Fruit fly (Drosophila melanogaster) whole organism, embryonic: Measurements from ENCODE around the gene Pino.

Experiments used
- Ada2b ChIP-seq: fragments of 200-800 bp; sonication (Bioruptor generic); IDR thresholded peaks from 2 replicates; pipeline ENCODE4 v1.3.6; 2022; ENCODE audit warnings: missing biosample characterization, missing genetic modification characterization
- Antp ChIP-seq: fragments of 200-800 bp; sonication (Bioruptor generic); optimal IDR thresholded peaks from 3 replicates; lab custom pipeline; 2016; ENCODE audit warnings: missing biosample characterization, missing genetic modification characterization
- BtbVII ChIP-seq: fragments of 200-800 bp; sonication (Bioruptor generic); optimal IDR thresholded peaks from 3 replicates; lab custom pipeline; 2017; ENCODE audit warnings: missing biosample characterization, mild to moderate bottlenecking, missing genetic modification characterization
- CG10959 ChIP-seq: fragments of 200-800 bp; sonication (Bioruptor generic); IDR thresholded peaks from 2 replicates; pipeline ENCODE4 v1.3.6; 2022; ENCODE audit warnings: missing biosample characterization, missing genetic modification characterization
- CG11695 ChIP-seq: fragments of 200-800 bp; sonication (Bioruptor generic); IDR thresholded peaks from 3 replicates; pipeline ENCODE4 v1.3.6; 2022; ENCODE audit warnings: missing biosample characterization, missing genetic modification characterization
- CG12769 ChIP-seq: fragments of 200-800 bp; sonication (Bioruptor generic); optimal IDR thresholded peaks from 2 replicates; lab custom pipeline; 2019; ENCODE audit warnings: missing biosample characterization, mild to moderate bottlenecking, missing genetic modification characterization, moderate library complexity
- CG13296 ChIP-seq: fragments of 200-800 bp; sonication (Bioruptor generic); optimal IDR thresholded peaks from 3 replicates; lab custom pipeline; 2018; ENCODE audit warnings: missing biosample characterization, mild to moderate bottlenecking, missing genetic modification characterization
- CG13624 ChIP-seq: fragments of 200-800 bp; sonication (Bioruptor generic); optimal IDR thresholded peaks from 2 replicates; lab custom pipeline; 2016; ENCODE audit warnings: missing biosample characterization, missing genetic modification characterization
- CG14441 ChIP-seq: fragments of 200-800 bp; sonication (Bioruptor generic); IDR thresholded peaks from 2 replicates; pipeline ENCODE4 v1.3.6; 2022; ENCODE audit warnings: missing biosample characterization, missing genetic modification characterization
- CG17186 ChIP-seq: fragments of 200-800 bp; sonication (Bioruptor generic); optimal IDR thresholded peaks from 3 replicates; lab custom pipeline; 2017; ENCODE audit warnings: missing biosample characterization, missing genetic modification reagents, missing genetic modification characterization
- CG17328 ChIP-seq: fragments of 200-800 bp; sonication (Bioruptor generic); IDR thresholded peaks from 2 replicates; pipeline ENCODE4 v1.3.6; 2022; ENCODE audit warnings: missing biosample characterization, missing genetic modification characterization
- CG17612 ChIP-seq: fragments of 200-800 bp; sonication (Bioruptor generic); IDR thresholded peaks from 2 replicates; pipeline ENCODE4 v1.3.6; 2022; ENCODE audit warnings: missing biosample characterization, missing genetic modification characterization
- CG1792 ChIP-seq: fragments of 200-800 bp; sonication (Bioruptor generic); optimal IDR thresholded peaks from 2 replicates; lab custom pipeline; 2016; ENCODE audit warnings: missing biosample characterization, missing genetic modification characterization
- CG2712 ChIP-seq: fragments of 200-800 bp; optimal IDR thresholded peaks from 3 replicates; lab custom pipeline; 2019; ENCODE audit warnings: missing biosample characterization, mild to moderate bottlenecking, missing genetic modification characterization, moderate library complexity
- CG3065 ChIP-seq: fragments of 200-800 bp; sonication (Bioruptor generic); optimal IDR thresholded peaks from 2 replicates; lab custom pipeline; 2016; ENCODE audit warnings: missing biosample characterization, missing genetic modification characterization
- CG31224 ChIP-seq: fragments of 200-800 bp; sonication (Bioruptor generic); IDR thresholded peaks from 2 replicates; pipeline ENCODE4 v1.3.6; 2022; ENCODE audit warnings: missing biosample characterization, missing genetic modification characterization
- CG31365 ChIP-seq: fragments of 200-800 bp; sonication (Bioruptor generic); optimal IDR thresholded peaks from 2 replicates; lab custom pipeline; 2018; ENCODE audit warnings: missing biosample characterization, mild to moderate bottlenecking, missing genetic modification characterization
- CG3726 ChIP-seq: fragments of 200-800 bp; sonication (Bioruptor generic); IDR thresholded peaks from 3 replicates; pipeline ENCODE4, ENCODE4 v1.3.6; 2022; ENCODE audit warnings: missing biosample characterization, missing genetic modification characterization
- CG4617 ChIP-seq: fragments of 200-800 bp; sonication (Bioruptor generic); optimal IDR thresholded peaks from 3 replicates; lab custom pipeline; 2016; ENCODE audit warnings: missing biosample characterization, missing genetic modification characterization, borderline replicate concordance
- CG4730 ChIP-seq: fragments of 200-800 bp; sonication (Bioruptor generic); IDR thresholded peaks from 2 replicates; pipeline ENCODE4 v1.3.6; 2022; ENCODE audit warnings: missing biosample characterization, missing genetic modification characterization
- CG7357 ChIP-seq: fragments of 200-800 bp; sonication (Bioruptor generic); IDR thresholded peaks from 3 replicates; pipeline ENCODE4 v1.3.6; 2022; ENCODE audit warnings: missing biosample characterization, missing genetic modification characterization
- CG8290 ChIP-seq, 3 experiments: fragments of 200-800 bp; sonication (Bioruptor generic); optimal IDR thresholded peaks; 2 replicates each; lab custom pipeline; 2016 to 2019; ENCODE audit warnings: missing biosample characterization in 3 of 3, missing genetic modification characterization in 3 of 3, mild to moderate bottlenecking in 2 of 3, moderate library complexity in 1 of 3
- CG8388 ChIP-seq: fragments of 200-800 bp; sonication (Bioruptor generic); optimal IDR thresholded peaks from 2 replicates; lab custom pipeline; 2019; ENCODE audit warnings: missing biosample characterization, mild to moderate bottlenecking, missing genetic modification characterization, moderate library complexity
- CG9797 ChIP-seq: fragments of 200-800 bp; sonication (Bioruptor generic); optimal IDR thresholded peaks from 3 replicates; lab custom pipeline; 2018; ENCODE audit warnings: missing biosample characterization, mild to moderate bottlenecking, missing genetic modification characterization
- Chrac-16 ChIP-seq: fragments of 200-800 bp; sonication (Bioruptor generic); optimal IDR thresholded peaks from 3 replicates; lab custom pipeline; 2016; ENCODE audit warnings: missing biosample characterization, missing genetic modification characterization
- Fer3 ChIP-seq: fragments of 200-800 bp; sonication (Bioruptor generic); optimal IDR thresholded peaks from 2 replicates; lab custom pipeline; 2018; ENCODE audit warnings: missing biosample characterization, mild to moderate bottlenecking, missing genetic modification characterization, moderate library complexity
- Hr3 ChIP-seq: fragments of 200-800 bp; sonication (Bioruptor generic); optimal IDR thresholded peaks from 3 replicates; lab custom pipeline; 2016; ENCODE audit warnings: missing biosample characterization, missing genetic modification characterization
- Med ChIP-seq: fragments of 200-800 bp; sonication (Bioruptor generic); peaks from one replicate; lab custom pipeline; 2016; ENCODE audit warnings: missing biosample characterization, missing genetic modification characterization, mild to moderate bottlenecking, inconsistent platforms, moderate library complexity
- Nf-YC ChIP-seq: fragments of 200-800 bp; optimal IDR thresholded peaks from 3 replicates; lab custom pipeline; 2019; ENCODE audit warnings: missing biosample characterization, mild to moderate bottlenecking, missing genetic modification characterization, moderate library complexity
- Side ChIP-seq: fragments of 200-800 bp; sonication (Bioruptor generic); optimal IDR thresholded peaks from 2 replicates; lab custom pipeline; 2016; ENCODE audit warnings: missing biosample characterization, missing genetic modification characterization
- cas ChIP-seq: fragments of 200-800 bp; sonication (Bioruptor generic); IDR thresholded peaks from 2 replicates; pipeline ENCODE4 v1.3.6; 2022; ENCODE audit warnings: missing biosample characterization, missing genetic modification characterization
- caup ChIP-seq: fragments of 200-800 bp; sonication (Bioruptor generic); optimal IDR thresholded peaks from 3 replicates; lab custom pipeline; 2017; ENCODE audit warnings: missing biosample characterization, mild to moderate bottlenecking, missing genetic modification characterization, moderate library complexity; ENCODE audit not compliant: severe bottlenecking
- chm ChIP-seq: fragments of 200-800 bp; sonication (Bioruptor generic); IDR thresholded peaks from 2 replicates; pipeline ENCODE4 v1.3.6; 2022; ENCODE audit warnings: missing biosample characterization, missing genetic modification characterization
- en ChIP-seq: fragments of 200-800 bp; sonication (Bioruptor generic); optimal IDR thresholded peaks from 2 replicates; lab custom pipeline; 2016; ENCODE audit warnings: missing biosample characterization, missing genetic modification characterization
- ewg ChIP-seq: fragments of 200-800 bp; sonication (Bioruptor generic); optimal IDR thresholded peaks from 3 replicates; lab custom pipeline; 2017; ENCODE audit warnings: mild to moderate bottlenecking, missing biosample characterization, missing genetic modification reagents, missing genetic modification characterization
- gsb ChIP-seq: fragments of 200-800 bp; sonication (Bioruptor generic); IDR thresholded peaks from 2 replicates; pipeline ENCODE4 v1.3.6; 2022; ENCODE audit warnings: missing biosample characterization, missing genetic modification characterization
- ham ChIP-seq: fragments of 200-800 bp; sonication (Bioruptor generic); IDR thresholded peaks from 2 replicates; pipeline ENCODE4 v1.3.6; 2022; ENCODE audit warnings: missing biosample characterization, missing genetic modification characterization
- hbn ChIP-seq: fragments of 200-800 bp; sonication (Bioruptor generic); IDR thresholded peaks from 2 replicates; pipeline ENCODE4 v1.3.6; 2022; ENCODE audit warnings: missing biosample characterization, missing genetic modification characterization; ENCODE audit not compliant: partially characterized antibody
- inv ChIP-seq: fragments of 200-800 bp; sonication (Bioruptor generic); IDR thresholded peaks from 2 replicates; pipeline ENCODE4 v1.3.6; 2022; ENCODE audit warnings: missing biosample characterization, missing genetic modification characterization; ENCODE audit not compliant: partially characterized antibody
- ken ChIP-seq: fragments of 200-800 bp; sonication (Bioruptor generic); IDR thresholded peaks from 3 replicates; pipeline ENCODE4 v1.3.6; 2022; ENCODE audit warnings: missing biosample characterization, missing genetic modification characterization
- klu ChIP-seq: fragments of 200-800 bp; sonication (Bioruptor generic); IDR thresholded peaks from 2 replicates; pipeline ENCODE4 v1.3.6; 2022; ENCODE audit warnings: missing biosample characterization, missing genetic modification characterization
- luna ChIP-seq: fragments of 200-800 bp; sonication (Bioruptor generic); optimal IDR thresholded peaks from 2 replicates; lab custom pipeline; 2016; ENCODE audit warnings: missing biosample characterization, missing genetic modification characterization
- pros ChIP-seq: fragments of 200-800 bp; sonication (Bioruptor generic); optimal IDR thresholded peaks from 3 replicates; lab custom pipeline; 2019; ENCODE audit warnings: missing biosample characterization, mild to moderate bottlenecking, missing genetic modification characterization, moderate library complexity
- pum ChIP-seq: fragments of 200-800 bp; sonication (Bioruptor generic); optimal IDR thresholded peaks from 2 replicates; lab custom pipeline; 2016; ENCODE audit warnings: missing biosample characterization, missing genetic modification characterization
- pzg ChIP-seq: fragments of 200-800 bp; sonication (Bioruptor generic); optimal IDR thresholded peaks from 3 replicates; lab custom pipeline; 2018; ENCODE audit warnings: missing biosample characterization, mild to moderate bottlenecking, missing genetic modification characterization, moderate library complexity
- repo ChIP-seq: fragments of 200-800 bp; sonication (Bioruptor generic); optimal IDR thresholded peaks from 2 replicates; lab custom pipeline; 2016; ENCODE audit warnings: missing biosample characterization, missing genetic modification characterization
- sima ChIP-seq: fragments of 200-800 bp; sonication (Bioruptor generic); optimal IDR thresholded peaks from 2 replicates; lab custom pipeline; 2016; ENCODE audit warnings: missing biosample characterization, missing genetic modification characterization
- slou ChIP-seq: fragments of 200-800 bp; sonication (Bioruptor generic); optimal IDR thresholded peaks from 3 replicates; lab custom pipeline; 2016; ENCODE audit warnings: missing biosample characterization, missing genetic modification characterization
- ssp ChIP-seq: fragments of 200-800 bp; sonication (Bioruptor generic); IDR thresholded peaks from 2 replicates; pipeline ENCODE4 v1.3.6; 2022; ENCODE audit warnings: missing biosample characterization, missing genetic modification characterization
- tx ChIP-seq: fragments of 200-800 bp; sonication (Bioruptor generic); optimal IDR thresholded peaks from 2 replicates; lab custom pipeline; 2016; ENCODE audit warnings: missing biosample characterization, missing genetic modification characterization
- zfh1 ChIP-seq: fragments of 200-800 bp; sonication (Bioruptor generic); IDR thresholded peaks from 3 replicates; pipeline ENCODE4 v1.3.6; 2022; ENCODE audit warnings: missing biosample characterization, missing genetic modification characterization

The Pino gene

DNA sequence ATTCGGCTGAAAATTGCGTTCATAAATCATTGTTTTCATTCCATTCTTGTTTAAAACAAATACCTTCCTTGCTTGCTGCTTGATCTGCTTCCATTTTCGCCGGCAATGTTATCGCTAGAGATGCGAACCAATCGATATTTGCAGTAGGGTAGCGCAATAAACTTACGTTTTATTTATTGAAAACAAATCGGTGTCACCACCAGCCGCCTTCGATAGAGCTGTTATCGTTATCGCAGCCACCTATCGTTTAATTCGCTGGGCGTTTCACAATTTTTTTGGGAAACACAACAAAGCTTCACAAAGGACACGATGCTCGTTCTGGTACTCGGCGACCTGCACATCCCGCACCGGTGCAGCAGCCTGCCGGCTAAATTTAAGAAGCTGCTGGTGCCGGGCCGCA, 21.8 kb upstream of the Pino start, which contains the start of the genes Tfb4 and Vps29 (continued):
- TF ChIP-seq chm (peak; percentile 30; the same call in 1 of the 2 replicates), ewg (no peak), Side (GFP tag; lab: Kevin White, UChicago) (peak; percentile 63), CG1792 (GFP tag; lab: Kevin White, UChicago) (no peak), CG4730 (GFP tag; lab: Robert Waterston, UW) (no peak), sima (no peak), CG17612 (GFP tag; lab: Robert Waterston, UW) (no peak), en (GFP tag; lab: Kevin White, UChicago) (no peak), ham (no peak), CG2712 (tag; lab: Kevin White, UChicago) (peak; percentile 49), pzg (peak; percentile 70), repo (GFP tag; lab: Kevin White, UChicago) (peak; percentile 1), CG14441 (GFP tag; lab: Robert Waterston, UW) (no peak; the same call in 1 of the 2 replicates), ssp (GFP tag; lab: Robert Waterston, UW) (no peak), CG13624 (peak; percentile 63), pum (GFP tag; lab: Kevin White, UChicago) (peak; percentile 42), CG17186 (GFP tag; lab: Kevin White, UChicago) (no peak), Ada2b (GFP tag; lab: Robert Waterston, UW) (peak; percentile 47; the same call in 1 of the 2 replicates), CG17328 (GFP tag; lab: Robert Waterston, UW) (peak; percentile 33; the same call in 1 of the 2 replicates), gsb (GFP tag; lab: Robert Waterston, UW) (no peak), tx (GFP tag; lab: Kevin White, UChicago) (peak; percentile 7), Chrac-16 (GFP tag; lab: Kevin White, UChicago) (peak; percentile 49), CG12769 (no peak), CG8290 (GFP tag; optimal IDR thresholded peaks at IDR 0.05; lab: Kevin White, UChicago) (no peak), CG8290 (tag; optimal IDR thresholded peaks at IDR 0.05; lab: Kevin White, UChicago) (no peak), CG31365 (tag; lab: Kevin White, UChicago) (no peak), CG7357 (no peak), CG9797 (GFP tag; lab: Kevin White, UChicago) (peak; percentile 7), Hr3 (GFP tag; lab: Kevin White, UChicago) (no peak), CG3726 (GFP tag; lab: Robert Waterston, UW) (no peak), CG8388 (GFP tag; lab: Kevin White, UChicago) (no peak), hbn (peak; percentile 89), inv (GFP tag; lab: Robert Waterston, UW) (peak; percentile 68), CG13296 (no peak), CG4617 (GFP tag; lab: Kevin White, UChicago) (peak; percentile 74), caup (GFP tag; lab: Kevin White, UChicago) (no peak), ken (GFP tag; lab: Robert Waterston, UW) (peak; percentile 61; the same call in 2 of the 3 replicates), Fer3 (tag; lab: Kevin White, UChicago) (no peak), slou (GFP tag; lab: Kevin White, UChicago) (no peak), pros (GFP tag; lab: Kevin White, UChicago) (no peak), Antp (GFP tag; lab: Kevin White, UChicago) (peak; percentile 63), zfh1 (peak; percentile 65; the same call in 2 of the 3 replicates), BtbVII (GFP tag; lab: Kevin White, UChicago) (no peak), Nf-YC (no peak), CG11695 (GFP tag; lab: Robert Waterston, UW) (0 out of 3 replicates have a peak, but pooled peaks have one; percentile 12), cas (GFP tag; lab: Robert Waterston, UW) (0 out of 2 replicates have a peak, but pooled peaks have one; percentile 15), klu (GFP tag; lab: Robert Waterston, UW) (no peak), Med (GFP tag; lab: Kevin White, UChicago) (peak; percentile 97), CG3065 (GFP tag; lab: Kevin White, UChicago) (peak; percentile 18), CG10959 (no peak), luna (no peak), CG31224 (GFP tag; lab: Robert Waterston, UW) (peak; percentile 36; the same call in 1 of the 2 replicates)
